Worm (Caenorhabditis elegans) whole organism, early embryonic: ENCODE results near the gene F53B3.3.

Experiments
- ama-1 ChIP-seq: fragments of 150-350 bp; optimal IDR thresholded peaks from 2 replicates; lab custom pipeline; 2014
- scrt-1 ChIP-seq: fragments of 200-800 bp; sonication (Bioruptor generic); IDR thresholded peaks from 2 replicates; pipeline ENCODE4 v1.3.6; 2022; ENCODE audit warnings: missing genetic modification characterization, missing compliant biosample characterization
- tbx-11 ChIP-seq: fragments of 200-800 bp; sonication (Bioruptor generic); IDR thresholded peaks from 2 replicates; pipeline ENCODE4 v1.3.6; 2022; ENCODE audit warnings: missing genetic modification characterization, missing compliant biosample characterization

DNA sequence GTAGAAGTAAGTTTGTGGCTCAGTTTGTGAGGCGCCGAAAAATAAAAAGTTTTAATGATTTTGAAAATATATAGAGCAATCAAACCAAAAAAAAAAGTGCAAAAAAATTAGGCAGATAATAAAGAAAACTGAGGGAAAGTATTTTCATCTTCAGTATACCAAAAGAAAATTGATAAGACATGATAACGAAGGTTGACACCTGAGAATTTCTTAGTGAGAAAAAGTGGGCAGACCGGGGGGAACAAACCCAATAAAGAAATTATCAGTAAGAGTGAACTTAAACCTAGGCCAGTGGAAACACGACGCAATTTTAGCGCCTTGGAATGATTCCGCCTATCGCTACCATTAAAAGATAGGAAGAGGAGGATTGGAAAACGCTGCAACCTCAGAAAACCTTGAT, 32.3 kb downstream of the F53B3.3 start:
- no peak for TF ChIP-seq ama-1 (lab: Kevin White, UChicago)
- TF ChIP-seq scrt-1 (GFP tag; lab: Robert Waterston, UW) = no peak
- no peak for TF ChIP-seq tbx-11 (GFP tag; lab: Robert Waterston, UW)
